Worm (Caenorhabditis elegans) whole organism, L2 larva: Measurements from ENCODE around the gene kgb-2.

Source experiments
- R02D3.7 ChIP-seq: fragments of 150-350 bp; optimal IDR thresholded peaks from 2 replicates; lab custom pipeline; 2014; ENCODE audit warnings: missing biosample characterization, missing genetic modification characterization
- ZK546.5 ChIP-seq: sonication (generic microtip); optimal IDR thresholded peaks from 2 replicates; lab custom pipeline; 2017; ENCODE audit warnings: missing biosample characterization, missing genetic modification characterization
- alr-1 ChIP-seq: fragments of 150-350 bp; optimal IDR thresholded peaks from 2 replicates; lab custom pipeline; 2014; ENCODE audit warnings: missing biosample characterization, missing genetic modification characterization
- aly-2 ChIP-seq: fragments of 150-350 bp; optimal IDR thresholded peaks from 2 replicates; lab custom pipeline; 2014; ENCODE audit warnings: missing biosample characterization, missing genetic modification characterization
- elt-1 ChIP-seq: fragments of 150-350 bp; optimal IDR thresholded peaks from 2 replicates; lab custom pipeline; 2014; ENCODE audit warnings: missing biosample characterization, missing genetic modification characterization
- lsy-2 ChIP-seq, 2 experiments: fragments of 150-350 bp in 1 of 2; sonication (generic microtip) in 1 of 2; optimal IDR thresholded peaks; 2 replicates each; lab custom pipeline; 2014 to 2017; ENCODE audit warnings: missing biosample characterization in 2 of 2, missing genetic modification characterization in 2 of 2
- nhr-11 ChIP-seq: fragments of 150-350 bp; optimal IDR thresholded peaks from 2 replicates; lab custom pipeline; 2014; ENCODE audit warnings: missing biosample characterization, missing genetic modification characterization
- nhr-23 ChIP-seq: fragments of 150-350 bp; optimal IDR thresholded peaks from 2 replicates; lab custom pipeline; 2014; ENCODE audit warnings: missing biosample characterization, missing genetic modification reagents, missing genetic modification characterization
- nhr-77 ChIP-seq: fragments of 150-350 bp; optimal IDR thresholded peaks from 2 replicates; lab custom pipeline; 2014; ENCODE audit warnings: missing biosample characterization, missing genetic modification characterization
- peb-1 ChIP-seq: fragments of 150-350 bp; optimal IDR thresholded peaks from 2 replicates; lab custom pipeline; 2014; ENCODE audit warnings: missing biosample characterization, missing genetic modification characterization
- sem-4 ChIP-seq: fragments of 150-350 bp; optimal IDR thresholded peaks from 2 replicates; lab custom pipeline; 2014; ENCODE audit warnings: missing biosample characterization, missing genetic modification reagents, missing genetic modification characterization
- snpc-4 ChIP-seq: fragments of 150-350 bp; optimal IDR thresholded peaks from 2 replicates; lab custom pipeline; 2014; ENCODE audit warnings: missing biosample characterization, missing genetic modification characterization

- no peak for TF ChIP-seq alr-1
- TF ChIP-seq nhr-11 (tag; lab: Kevin White, UChicago): no peak
- TF ChIP-seq sem-4 (tag; lab: Kevin White, UChicago): no peak
- no peak for TF ChIP-seq snpc-4 (tag; lab: Kevin White, UChicago)
- no peak for TF ChIP-seq nhr-77
- TF ChIP-seq ZK546.5 (tag; lab: Kevin White, UChicago): no peak
- TF ChIP-seq R02D3.7 (tag; lab: Kevin White, UChicago): no peak
- no peak for TF ChIP-seq lsy-2 (tag; optimal IDR thresholded peaks at IDR 0.05; lab: Kevin White, UChicago)
- TF ChIP-seq peb-1 (tag; lab: Kevin White, UChicago): no peak
- no peak for TF ChIP-seq nhr-23 (tag; lab: Kevin White, UChicago)
- TF ChIP-seq aly-2 (tag; lab: Kevin White, UChicago): no peak
- TF ChIP-seq elt-1: no peak
Measured at ce11 chrIV:3608547-3609222, 2.1 kb downstream of the kgb-2 start.
